Fruit fly (Drosophila melanogaster): Measurements from ENCODE around the gene Npc2b.

Npc2b gene

dm6 chr3R:14061049-14061987 lies 28.0 kb upstream of the Npc2b start (continued):
- TF ChIP-seq Deaf1 (tag; optimal IDR thresholded peaks at IDR 0.05) (peak; percentile 19), CG3995 (GFP tag; optimal IDR thresholded peaks at IDR 0.05) (no peak), NFAT (GFP tag; IDR thresholded peaks at IDR 0.05) (0 out of 2 replicates have a peak, but pooled peaks have one; percentile 10), gro (GFP tag; optimal IDR thresholded peaks at IDR 0.05) (no peak), slbo (GFP tag; IDR thresholded peaks at IDR 0.05) (no peak), Atf6 (GFP tag; IDR thresholded peaks at IDR 0.05) (no peak), CG1024 (GFP tag; IDR thresholded peaks at IDR 0.05) (no peak), CG12744 (GFP tag; optimal IDR thresholded peaks at IDR 0.05) (no peak), tgo (GFP tag; IDR thresholded peaks at IDR 0.05) (no peak), Oaz (GFP tag; IDR thresholded peaks at IDR 0.05) (no peak), gce (GFP tag; IDR thresholded peaks at IDR 0.05) (no peak), CG6683 (GFP tag; optimal IDR thresholded peaks at IDR 0.05) (no peak), CG18619 (GFP tag; optimal IDR thresholded peaks at IDR 0.05) (no peak), CG34376 (GFP tag; optimal IDR thresholded peaks at IDR 0.05) (no peak), Opbp (GFP tag; IDR thresholded peaks at IDR 0.05; ENCODE audit: partially characterized antibody) (no peak), Sox100B (GFP tag; optimal IDR thresholded peaks at IDR 0.05) (no peak), CG4282 (GFP tag; optimal IDR thresholded peaks at IDR 0.05) (no peak), Meics (GFP tag; optimal IDR thresholded peaks at IDR 0.05) (no peak), repo (GFP tag; optimal IDR thresholded peaks at IDR 0.05) (no peak), CG13424 (tag; optimal IDR thresholded peaks at IDR 0.05) (no peak), Hr51 (GFP tag; optimal IDR thresholded peaks at IDR 0.05) (no peak), sim (GFP tag; IDR thresholded peaks at IDR 0.05) (no peak), CTCF (GFP tag; optimal IDR thresholded peaks at IDR 0.05) (no peak), ken (GFP tag; IDR thresholded peaks at IDR 0.05) (0 out of 3 replicates have a peak, but pooled peaks have one; percentile 17), Jarid2 (GFP tag; optimal IDR thresholded peaks at IDR 0.05) (no peak), H2.0 (GFP tag; IDR thresholded peaks at IDR 0.05) (no peak), Hr78 (GFP tag; optimal IDR thresholded peaks at IDR 0.05) (peak in 1 of 2 experiments; percentile 49), mirr (GFP tag; optimal IDR thresholded peaks at IDR 0.05) (peak; percentile 20), sisA (GFP tag; IDR thresholded peaks at IDR 0.05) (no peak), nom (GFP tag; optimal IDR thresholded peaks at IDR 0.05) (peak; percentile 100), p53 (GFP tag; optimal IDR thresholded peaks at IDR 0.05) (no peak), dmrt99B (tag; optimal IDR thresholded peaks at IDR 0.05) (no peak), Hey (tag; optimal IDR thresholded peaks at IDR 0.05) (no peak), sd (tag; optimal IDR thresholded peaks at IDR 0.05) (peak; percentile 44), CG6813 (GFP tag; optimal IDR thresholded peaks at IDR 0.05) (no peak), B-H1 (GFP tag; IDR thresholded peaks at IDR 0.05) (no peak), Drgx (GFP tag; IDR thresholded peaks at IDR 0.05) (peak; percentile 87), CG2889 (GFP tag; IDR thresholded peaks at IDR 0.05) (no peak), CG12769 (tag; optimal IDR thresholded peaks at IDR 0.05) (peak; percentile 74), cas (GFP tag; IDR thresholded peaks at IDR 0.05) (no peak), rib (GFP tag; IDR thresholded peaks at IDR 0.05) (no peak), lbe (GFP tag; optimal IDR thresholded peaks at IDR 0.05) (peak; percentile 77), Doc2 (GFP tag; IDR thresholded peaks at IDR 0.05) (no peak), lab (GFP tag; optimal IDR thresholded peaks at IDR 0.05) (no peak), Adf1 (GFP tag; IDR thresholded peaks at IDR 0.05) (peak; percentile 31; the same call in 1 of the 2 replicates), Hr3 (GFP tag; optimal IDR thresholded peaks at IDR 0.05) (no peak), ftz-f1 (GFP tag; optimal IDR thresholded peaks at IDR 0.05) (peak; percentile 68), CG15514 (GFP tag; optimal IDR thresholded peaks at IDR 0.05) (no peak), CG15073 (GFP tag; optimal IDR thresholded peaks at IDR 0.05) (no peak)

Data from whole organism, embryonic.